Fruit fly (Drosophila melanogaster): ENCODE data around the gene Fip1.

DNA sequence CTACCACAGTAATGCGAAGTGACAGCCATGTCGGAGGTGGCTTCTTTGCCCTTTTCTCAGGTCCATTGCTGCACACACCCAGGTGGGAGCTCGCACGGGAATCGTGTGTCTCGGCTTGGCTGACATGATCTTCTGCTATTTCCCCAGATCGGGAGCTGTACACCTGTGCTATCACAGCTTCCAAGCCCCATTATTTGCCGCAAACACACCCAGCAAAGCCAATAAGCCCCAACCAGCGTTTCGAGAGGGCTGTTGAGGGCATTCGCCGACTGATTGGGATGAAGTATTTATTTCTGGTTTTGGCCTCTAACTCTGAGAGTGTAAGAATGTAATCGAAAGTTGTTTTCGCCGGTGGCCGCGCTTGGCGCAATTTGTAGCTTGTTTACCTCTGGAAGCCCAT, 27.2 kb upstream of the Fip1 start:
- no peak for TF ChIP-seq CG8478 (optimal IDR thresholded peaks at IDR 0.05)
- no peak for TF ChIP-seq CTCF (optimal IDR thresholded peaks at IDR 0.05)
